Fruit fly (Drosophila melanogaster) whole organism, adult: ENCODE data around the gene CG9166.

Experiments
- CG11617 ChIP-seq: fragments of 200-800 bp; sonication (Bioruptor generic); optimal IDR thresholded peaks from 2 replicates; lab custom pipeline; 2017; ENCODE audit warnings: mild to moderate bottlenecking, missing biosample characterization, missing genetic modification reagents, missing genetic modification characterization
- CG12768 ChIP-seq: fragments of 200-800 bp; sonication (Bioruptor generic); optimal IDR thresholded peaks from 2 replicates; lab custom pipeline; 2017; ENCODE audit warnings: missing biosample characterization, missing genetic modification characterization, mild to moderate bottlenecking, moderate library complexity, missing genetic modification reagents
- CG14711 ChIP-seq: fragments of 200-800 bp; sonication (Bioruptor generic); optimal IDR thresholded peaks from 2 replicates; lab custom pipeline; 2018; ENCODE audit warnings: missing biosample characterization, mild to moderate bottlenecking, missing genetic modification characterization, moderate library complexity
- CG7045 ChIP-seq: fragments of 200-800 bp; sonication (Bioruptor generic); optimal IDR thresholded peaks from 2 replicates; lab custom pipeline; 2017; ENCODE audit warnings: missing biosample characterization, mild to moderate bottlenecking, missing genetic modification characterization
- Clk ChIP-seq: fragments of 200-800 bp; sonication (Bioruptor generic); optimal IDR thresholded peaks from 2 replicates; lab custom pipeline; 2017; ENCODE audit warnings: missing biosample characterization, missing genetic modification characterization
- Crg-1 ChIP-seq: fragments of 200-800 bp; sonication (Bioruptor generic); optimal IDR thresholded peaks from 2 replicates; lab custom pipeline; 2016; ENCODE audit warnings: missing biosample characterization, missing genetic modification characterization
- Hr96 ChIP-seq: fragments of 200-800 bp; sonication (Bioruptor generic); optimal IDR thresholded peaks from 2 replicates; lab custom pipeline; 2016; ENCODE audit warnings: missing biosample characterization, missing genetic modification characterization
- Mnt ChIP-seq: fragments of 200-800 bp; sonication (Bioruptor generic); optimal IDR thresholded peaks from 2 replicates; lab custom pipeline; 2016; ENCODE audit warnings: missing biosample characterization, mild to moderate bottlenecking, missing genetic modification characterization
- cic ChIP-seq: fragments of 200-800 bp; sonication (Bioruptor generic); optimal IDR thresholded peaks from 2 replicates; lab custom pipeline; 2017; ENCODE audit warnings: missing biosample characterization, mild to moderate bottlenecking, missing genetic modification characterization, moderate library complexity
- cnc ChIP-seq, 2 experiments: fragments of >200 bp; optimal IDR thresholded peaks; 2 replicates each; lab custom pipeline; 2017
- kay ChIP-seq: fragments of 200-800 bp; sonication (Bioruptor generic); peaks from one replicate; lab custom pipeline; 2016; ENCODE audit warnings: missing biosample characterization, missing genetic modification characterization, borderline replicate concordance
- ovo ChIP-seq: fragments of 200-800 bp; sonication (Bioruptor generic); optimal IDR thresholded peaks from 2 replicates; lab custom pipeline; 2016; ENCODE audit warnings: missing biosample characterization, missing genetic modification characterization
- pad ChIP-seq: fragments of 200-800 bp; sonication (Bioruptor generic); optimal IDR thresholded peaks from 3 replicates; lab custom pipeline; 2017; ENCODE audit warnings: missing biosample characterization, missing genetic modification characterization, mild to moderate bottlenecking, moderate library complexity, missing genetic modification reagents
- toe ChIP-seq: fragments of 200-800 bp; sonication (Bioruptor generic); optimal IDR thresholded peaks from 2 replicates; lab custom pipeline; 2016; ENCODE audit warnings: missing biosample characterization, missing genetic modification characterization

DNA sequence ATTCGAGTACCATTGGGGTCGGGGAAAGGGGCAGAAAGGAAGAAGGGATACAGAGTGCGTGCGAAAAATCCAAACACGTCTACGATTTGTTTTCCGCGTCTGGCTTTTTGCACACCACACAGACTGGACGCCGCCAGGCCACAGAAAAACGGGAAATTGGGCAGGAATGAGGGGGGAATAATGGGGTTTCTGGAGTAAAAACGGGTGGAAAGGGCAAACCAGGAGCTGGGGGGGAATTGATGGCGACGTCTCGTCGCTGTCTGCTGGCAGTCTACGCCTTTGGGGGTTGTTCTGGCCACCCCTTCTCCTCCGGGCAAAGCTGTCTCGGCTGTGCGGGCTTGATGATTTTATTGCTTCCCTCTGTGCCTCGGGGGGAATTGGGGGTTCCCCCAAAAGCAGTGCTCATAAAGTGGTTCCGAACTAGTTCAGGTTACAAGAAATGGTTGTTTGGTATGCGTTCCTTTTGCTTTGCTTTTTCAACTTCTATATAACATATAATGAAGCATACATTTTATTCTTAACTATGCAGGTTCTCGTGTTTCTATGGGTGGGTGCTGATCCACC lies 34.8 kb downstream of the CG9166 start:
- no peak for TF ChIP-seq pad (GFP tag; lab: Kevin White, UChicago)
- no peak for TF ChIP-seq Hr96
- TF ChIP-seq ovo (GFP tag; lab: Kevin White, UChicago), result no peak
- TF ChIP-seq cnc (optimal IDR thresholded peaks at IDR 0.05; lab: Kevin White, UChicago), result no peak
- no peak for TF ChIP-seq CG12768 (GFP tag; lab: Kevin White, UChicago)
- no peak for TF ChIP-seq kay (GFP tag; lab: Kevin White, UChicago)
- no peak for TF ChIP-seq Clk (GFP tag; lab: Kevin White, UChicago)
- TF ChIP-seq Crg-1, result no peak
- no peak for TF ChIP-seq CG7045 (GFP tag; lab: Kevin White, UChicago)
- TF ChIP-seq Mnt (GFP tag; lab: Kevin White, UChicago), result no peak
- no peak for TF ChIP-seq CG14711
- TF ChIP-seq cic (GFP tag; lab: Kevin White, UChicago), result no peak
- TF ChIP-seq CG11617, result no peak
- no peak for TF ChIP-seq toe (GFP tag; lab: Kevin White, UChicago)
